Worm (Caenorhabditis elegans) whole organism, mixed stage, embryonic: ENCODE data around the gene eif-2Bdelta.

Experiments
- ceh-83 ChIP-seq: fragments of 200-800 bp; sonication (Bioruptor generic); optimal IDR thresholded peaks from 2 replicates; lab custom pipeline; 2018; ENCODE audit warnings: mild to moderate bottlenecking, missing genetic modification characterization, missing compliant biosample characterization
- elt-3 ChIP-seq: fragments of 150-350 bp; optimal IDR thresholded peaks from 2 replicates; lab custom pipeline; 2014; ENCODE audit warnings: missing biosample characterization, missing genetic modification characterization
- nhr-237 ChIP-seq: fragments of 150-350 bp; optimal IDR thresholded peaks from 2 replicates; lab custom pipeline; 2014; ENCODE audit warnings: missing biosample characterization, missing genetic modification characterization
- nhr-28 ChIP-seq: fragments of 150-350 bp; optimal IDR thresholded peaks from 2 replicates; lab custom pipeline; 2014; ENCODE audit warnings: missing biosample characterization, missing genetic modification characterization
- ztf-11 ChIP-seq: fragments of 150-350 bp; optimal IDR thresholded peaks from 2 replicates; lab custom pipeline; 2014; ENCODE audit warnings: missing biosample characterization, missing genetic modification characterization

DNA sequence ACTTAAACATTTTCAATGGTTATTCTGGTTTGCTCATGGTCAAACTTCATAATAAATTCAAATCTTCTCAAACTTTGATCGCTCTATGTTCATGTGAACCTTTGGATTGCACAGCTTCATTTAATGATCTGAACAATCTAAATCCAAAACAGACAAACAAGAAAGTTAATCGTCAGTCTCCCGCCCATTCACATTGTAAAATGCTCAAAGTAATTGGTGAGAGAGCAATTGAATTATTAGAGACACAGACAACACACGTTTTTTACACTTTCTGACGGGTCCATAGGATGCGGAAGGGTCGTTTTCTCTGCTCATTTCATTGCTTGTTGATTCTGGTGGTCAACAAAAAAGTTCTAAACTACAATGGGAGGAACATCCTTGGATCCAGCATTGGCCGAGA, 16.9 kb upstream of the eif-2Bdelta start, which contains the start of gene gsnl-1:
- TF ChIP-seq ztf-11 (tag; lab: Kevin White, UChicago) (no peak), nhr-28 (tag; lab: Kevin White, UChicago) (no peak), nhr-237 (no peak), ceh-83 (GFP tag; lab: Kevin White, UChicago) (no peak), elt-3 (tag; lab: Kevin White, UChicago) (no peak)
